Worm (Caenorhabditis elegans) whole organism, young adult: ENCODE data around the gene madf-8.

Source experiments
- Y53F4B.3 ChIP-seq: fragments of 200-800 bp; sonication (Bioruptor generic); IDR thresholded peaks from 2 replicates; pipeline ENCODE4 v1.3.6; 2022; ENCODE audit warnings: missing genetic modification reagents, missing genetic modification characterization, missing compliant biosample characterization
- ama-1 ChIP-seq, 3 experiments: fragments of 150-350 bp in 1 of 3; sonication (generic microtip) in 2 of 3; optimal IDR thresholded peaks; 2 replicates each; lab custom pipeline; 2014 to 2018; ENCODE audit warnings: missing biosample characterization in 2 of 3, missing genetic modification characterization in 2 of 3, missing genetic modification reagents in 2 of 3
- cebp-2 ChIP-seq: fragments of 200-800 bp; sonication (Bioruptor generic); IDR thresholded peaks from 2 replicates; pipeline ENCODE4 v1.3.6; 2022; ENCODE audit warnings: missing genetic modification characterization, missing compliant biosample characterization
- fkh-3 ChIP-seq: sonication (generic microtip); optimal IDR thresholded peaks from 2 replicates; lab custom pipeline; 2016; ENCODE audit warnings: mild to moderate bottlenecking, missing genetic modification characterization, missing compliant biosample characterization
- nhr-179 ChIP-seq: sonication (generic microtip); optimal IDR thresholded peaks from 2 replicates; lab custom pipeline; 2016; ENCODE audit warnings: mild to moderate bottlenecking, missing genetic modification characterization, missing compliant biosample characterization
- somi-1 ChIP-seq: fragments of 200-800 bp; sonication (Bioruptor generic); optimal IDR thresholded peaks from 2 replicates; lab custom pipeline; 2018; ENCODE audit warnings: mild to moderate bottlenecking, missing genetic modification characterization, missing compliant biosample characterization
- ztf-3 ChIP-seq: fragments of 200-800 bp; sonication (Bioruptor generic); optimal IDR thresholded peaks from 2 replicates; lab custom pipeline; 2018; ENCODE audit warnings: mild to moderate bottlenecking, missing genetic modification characterization, missing compliant biosample characterization
- ztf-6 ChIP-seq: fragments of 200-800 bp; sonication (Bioruptor generic); IDR thresholded peaks from 2 replicates; pipeline ENCODE4 v1.3.6; 2022; ENCODE audit warnings: missing genetic modification reagents, missing genetic modification characterization, missing compliant biosample characterization

ce11 chrIII:3637251-3637989, 13.2 kb downstream of the madf-8 start:
- TF ChIP-seq ztf-3 (GFP tag; lab: Kevin White, UChicago): no peak
- no peak for TF ChIP-seq ztf-6 (GFP tag; lab: Robert Waterston, UW)
- TF ChIP-seq fkh-3: no peak
- TF ChIP-seq somi-1 (GFP tag; lab: Kevin White, UChicago): no peak
- TF ChIP-seq Y53F4B.3 (GFP tag; lab: Robert Waterston, UW): no peak
- no peak for TF ChIP-seq nhr-179
- no peak for TF ChIP-seq ama-1 (optimal IDR thresholded peaks at IDR 0.05; lab: Kevin White, UChicago)
- no peak for TF ChIP-seq ama-1 (GFP tag; optimal IDR thresholded peaks at IDR 0.05; lab: Kevin White, UChicago)
- TF ChIP-seq cebp-2 (GFP tag; lab: Robert Waterston, UW): no peak
